Fruit fly (Drosophila melanogaster): Measurements from ENCODE around the gene mge.

mge gene

dm6 chr3L:3862504-3863380 is 47.0 kb downstream of the mge start (continued):
- TF ChIP-seq az2 (GFP tag; optimal IDR thresholded peaks at IDR 0.05) (peak; percentile 76), nau (GFP tag; optimal IDR thresholded peaks at IDR 0.05) (peak; percentile 48), nom (GFP tag; optimal IDR thresholded peaks at IDR 0.05) (no peak), CG6654 (GFP tag; optimal IDR thresholded peaks at IDR 0.05) (peak; percentile 37), Trl (optimal IDR thresholded peaks at IDR 0.05) (no peak), Trl (GFP tag; optimal IDR thresholded peaks at IDR 0.05) (no peak), Ada2b (GFP tag; IDR thresholded peaks at IDR 0.05) (peak; percentile 45), Scr (GFP tag; IDR thresholded peaks at IDR 0.05; ENCODE audit: partially characterized antibody) (no peak), HLH4C (GFP tag; IDR thresholded peaks at IDR 0.05; ENCODE audit: partially characterized antibody) (no peak), Ets97D (GFP tag; optimal IDR thresholded peaks at IDR 0.05) (no peak), CG3847 (GFP tag; IDR thresholded peaks at IDR 0.05) (no peak), YL-1 (GFP tag; optimal IDR thresholded peaks at IDR 0.05) (no peak), D19A (tag; optimal IDR thresholded peaks at IDR 0.05) (peak; percentile 87), ind (GFP tag; optimal IDR thresholded peaks at IDR 0.05) (peak; percentile 43), Sry-δ (GFP tag; optimal IDR thresholded peaks at IDR 0.05) (peak; percentile 33), CG34224 (GFP tag; IDR thresholded peaks at IDR 0.05; ENCODE audit: partially characterized antibody) (no peak), Neu2 (GFP tag; optimal IDR thresholded peaks at IDR 0.05; ENCODE audit: borderline replicate concordance) (no peak), chinmo (GFP tag; IDR thresholded peaks at IDR 0.05; ENCODE audit: partially characterized antibody) (no peak), jigr1 (GFP tag; IDR thresholded peaks at IDR 0.05) (0 out of 3 replicates have a peak, but pooled peaks have one; percentile 39), fu2 (GFP tag; optimal IDR thresholded peaks at IDR 0.05) (peak; percentile 7), rib (GFP tag; IDR thresholded peaks at IDR 0.05) (no peak), B-H2 (GFP tag; optimal IDR thresholded peaks at IDR 0.05) (no peak), slp2 (GFP tag; optimal IDR thresholded peaks at IDR 0.05) (peak; percentile 57), CG14014 (GFP tag; IDR thresholded peaks at IDR 0.05) (no peak), CG11247 (GFP tag; IDR thresholded peaks at IDR 0.05) (no peak), CG10959 (GFP tag; IDR thresholded peaks at IDR 0.05) (peak; percentile 85), CG18764 (GFP tag; optimal IDR thresholded peaks at IDR 0.05) (peak; percentile 51), Blimp-1 (GFP tag; optimal IDR thresholded peaks at IDR 0.05) (peak; percentile 75), Usf (GFP tag; optimal IDR thresholded peaks at IDR 0.05) (peak; percentile 62), ham (GFP tag; IDR thresholded peaks at IDR 0.05) (no peak), Tbp (GFP tag; optimal IDR thresholded peaks at IDR 0.05) (no peak), wdn (GFP tag; IDR thresholded peaks at IDR 0.05) (no peak), kay (GFP tag; optimal IDR thresholded peaks at IDR 0.05) (peak; percentile 32), Aef1 (GFP tag; IDR thresholded peaks at IDR 0.05) (no peak), E2f1 (GFP tag; IDR thresholded peaks at IDR 0.05) (peak; percentile 40; the same call in 1 of the 2 replicates), chm (GFP tag; IDR thresholded peaks at IDR 0.05) (peak; percentile 71; the same call in 1 of the 2 replicates), Meics (GFP tag; optimal IDR thresholded peaks at IDR 0.05) (no peak), CG9609 (GFP tag; optimal IDR thresholded peaks at IDR 0.05) (peak; percentile 68), cwo (GFP tag; optimal IDR thresholded peaks at IDR 0.05) (no peak), CG9932 (GFP tag; IDR thresholded peaks at IDR 0.05) (no peak; the same call in 1 of the 2 replicates), gem (tag; optimal IDR thresholded peaks at IDR 0.05) (peak; percentile 81), peb (GFP tag; IDR thresholded peaks at IDR 0.05) (peak; percentile 54; the same call in 1 of the 2 replicates), H2.0 (GFP tag; IDR thresholded peaks at IDR 0.05) (peak; percentile 41; the same call in 1 of the 2 replicates), HLH3B (GFP tag; IDR thresholded peaks at IDR 0.05) (peak; percentile 58; the same call in 1 of the 2 replicates), sim (GFP tag; IDR thresholded peaks at IDR 0.05) (peak; percentile 37; the same call in 1 of the 2 replicates), CG12236 (GFP tag; optimal IDR thresholded peaks at IDR 0.05) (peak; percentile 71), Doc2 (GFP tag; IDR thresholded peaks at IDR 0.05) (no peak), disco-r (GFP tag; optimal IDR thresholded peaks at IDR 0.05) (no peak), CG3281 (GFP tag; optimal IDR thresholded peaks at IDR 0.05) (no peak), Adf1 (GFP tag; IDR thresholded peaks at IDR 0.05) (no peak)

Data from whole organism, embryonic.